Fruit fly (Drosophila melanogaster) S2 (cell line): ENCODE data around the gene ash2.

Experiments used
- CG8478 ChIP-seq: fragments of >200 bp; optimal IDR thresholded peaks from 2 replicates; lab custom pipeline; 2018
- CTCF ChIP-seq, 2 experiments: fragments of >200 bp; optimal IDR thresholded peaks; 2 replicates each; lab custom pipeline; 2018

The ash2 gene

DNA sequence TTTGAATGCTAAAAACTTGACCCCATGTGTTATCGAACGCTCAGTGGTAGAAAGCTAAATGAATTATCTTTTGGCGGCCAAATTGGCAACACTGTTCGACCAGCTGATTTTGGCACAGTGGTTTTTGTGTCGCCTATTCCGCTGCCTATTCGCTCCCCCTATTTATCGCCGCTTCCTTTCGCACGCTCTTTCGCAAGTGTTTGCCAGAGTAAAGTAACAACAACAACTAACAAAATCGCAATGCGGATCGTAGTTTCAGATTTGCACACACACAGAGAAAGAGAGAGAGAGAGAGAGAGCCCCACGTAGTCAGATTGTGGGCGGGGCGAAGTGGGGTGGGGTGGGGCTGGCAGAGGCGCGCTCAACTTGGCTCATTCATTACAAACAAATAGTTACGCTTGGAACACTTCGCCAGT lies 1.1 kb downstream of the ash2 start:
- no peak for TF ChIP-seq CTCF (optimal IDR thresholded peaks at IDR 0.05; lab: Kevin White, UChicago)
- TF ChIP-seq CG8478 (lab: Kevin White, UChicago): no peak

DNA sequence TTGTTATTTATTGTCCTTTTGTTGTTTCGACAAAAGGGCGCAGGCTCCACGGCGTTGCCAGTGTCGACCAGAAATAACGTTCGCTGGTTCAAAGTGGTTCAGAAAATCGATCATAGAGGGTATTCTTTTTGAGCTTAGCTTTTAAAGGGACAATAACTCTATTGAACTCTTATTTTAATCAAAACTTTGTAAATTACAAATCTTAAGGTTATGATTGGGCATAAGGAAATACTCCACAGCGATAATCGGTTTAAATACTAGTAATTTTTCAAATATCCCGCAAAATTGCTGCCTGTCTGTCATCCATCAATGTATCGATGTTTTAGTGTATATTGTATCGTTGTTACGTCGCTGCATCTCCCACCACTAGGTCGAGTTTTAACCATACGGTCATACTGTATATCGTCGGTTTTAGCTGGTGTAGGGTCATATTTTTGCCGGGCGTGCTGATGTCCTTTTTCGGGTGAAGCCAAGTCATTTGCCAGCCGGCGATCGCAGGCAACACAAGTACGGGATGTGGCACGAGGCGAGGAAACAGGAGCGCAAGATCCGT lies 4.9 kb downstream of the ash2 start, which contains the start of the genes CG31125 and CG6695:
Gene CG31125, minus strand, starts transcription at position 51 of the 553 bp plus-strand sequence.
Gene CG6695, plus strand, starts transcription at position 391 of the 553 bp plus-strand sequence.
- no peak for TF ChIP-seq CG8478 (lab: Kevin White, UChicago)
- TF ChIP-seq CTCF (optimal IDR thresholded peaks at IDR 0.05; lab: Kevin White, UChicago): peak in 1 of 2 experiments; percentile 16

DNA sequence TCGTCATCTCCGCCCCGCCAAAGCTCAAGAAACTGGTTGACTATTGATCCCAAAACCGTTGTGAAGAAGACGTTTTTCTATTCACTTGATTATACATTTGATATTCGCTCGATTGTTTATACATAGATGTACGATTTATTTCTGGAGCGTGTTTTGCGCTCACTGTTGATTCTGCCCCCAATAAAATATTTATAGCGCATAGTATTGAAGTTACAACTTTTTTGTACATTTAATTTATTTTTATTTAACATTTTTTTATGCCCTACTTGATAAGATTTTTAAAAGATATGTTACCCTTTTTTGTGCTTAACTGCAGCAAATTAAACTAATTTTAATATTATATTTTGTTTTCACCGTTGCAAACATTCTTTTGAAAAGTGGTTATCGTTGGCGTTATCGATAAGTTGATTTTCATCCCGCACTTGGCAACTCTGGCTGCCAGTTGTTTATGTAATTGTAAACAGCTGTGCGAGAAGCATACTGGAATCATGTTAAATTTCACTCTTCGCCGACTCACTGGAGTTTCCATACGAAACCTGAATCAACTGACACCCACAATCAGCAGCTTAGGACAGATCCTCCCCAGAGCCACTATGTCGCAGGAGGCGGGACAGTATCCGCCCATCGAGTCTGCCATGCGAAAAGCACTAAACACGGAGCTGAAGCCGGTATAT lies 9.4 kb downstream of the ash2 start, which contains the start of gene CG31126:
Gene CG31126, plus strand, starts transcription at position 449 of the 674 bp plus-strand sequence.
- no peak for TF ChIP-seq CTCF (optimal IDR thresholded peaks at IDR 0.05; lab: Kevin White, UChicago)
- TF ChIP-seq CG8478 (lab: Kevin White, UChicago): no peak

DNA sequence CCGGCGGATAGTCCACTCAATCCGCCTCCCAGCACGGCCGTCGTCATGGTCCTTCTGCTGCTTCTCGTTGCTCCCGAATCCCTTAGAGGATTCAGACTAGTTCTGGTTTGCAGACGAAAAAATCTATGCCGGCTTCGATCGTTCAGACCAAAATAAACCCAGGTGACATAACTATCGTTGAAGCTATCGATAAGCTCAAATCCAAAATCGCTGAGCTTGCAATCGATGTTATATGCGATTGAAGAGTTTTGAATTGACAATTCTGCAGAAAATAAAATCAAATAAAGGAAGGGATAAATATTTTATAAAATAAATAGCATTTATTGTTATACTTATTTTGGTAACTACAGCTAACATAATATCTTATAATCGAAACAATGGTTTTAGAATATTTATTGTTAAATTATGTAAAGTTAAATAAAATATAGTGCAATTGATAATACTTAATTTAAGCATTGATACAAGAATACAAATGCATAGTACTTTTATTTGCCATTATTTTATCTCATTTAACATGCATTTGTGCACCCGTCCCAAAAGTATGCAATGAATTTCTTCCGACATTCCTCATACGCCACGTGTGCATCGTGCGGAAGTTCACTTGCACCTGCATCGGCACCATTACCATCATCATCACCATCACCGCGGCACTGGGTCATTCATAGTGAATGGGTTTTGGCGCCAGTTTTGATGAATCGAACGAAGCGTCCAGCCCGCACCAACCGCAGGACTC lies 11.9 kb downstream of the ash2 start, which contains the start of gene Ppox:
Gene Ppox, minus strand, starts transcription at position 173 of the 733 bp plus-strand sequence.
- TF ChIP-seq CG8478 (lab: Kevin White, UChicago) (no peak), CTCF (optimal IDR thresholded peaks at IDR 0.05; lab: Kevin White, UChicago) (no peak)

DNA sequence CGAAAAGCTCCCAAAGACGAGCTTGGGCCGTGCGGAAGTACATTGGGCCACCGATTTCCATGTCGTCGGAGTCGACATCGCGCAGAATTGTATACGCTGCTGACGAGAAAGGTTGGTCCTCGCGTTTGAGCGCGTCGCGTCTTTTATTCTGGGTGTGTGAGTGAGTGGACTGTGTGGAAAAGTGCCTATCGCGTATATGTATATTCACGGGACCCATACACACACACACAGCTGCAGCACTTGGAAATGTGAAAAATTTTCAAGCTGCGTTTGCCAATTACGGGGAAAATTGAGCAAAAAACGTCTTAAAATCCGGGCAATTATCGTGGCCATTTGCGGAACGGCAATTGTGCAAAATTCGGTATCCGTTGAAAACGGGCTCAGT lies 12.5 kb downstream of the ash2 start, which contains the start of gene slo:
Gene slo, plus strand, starts transcription at position 80 of the 385 bp plus-strand sequence.
- TF ChIP-seq CG8478 (lab: Kevin White, UChicago) (no peak), CTCF (optimal IDR thresholded peaks at IDR 0.05; lab: Kevin White, UChicago) (no peak)

DNA sequence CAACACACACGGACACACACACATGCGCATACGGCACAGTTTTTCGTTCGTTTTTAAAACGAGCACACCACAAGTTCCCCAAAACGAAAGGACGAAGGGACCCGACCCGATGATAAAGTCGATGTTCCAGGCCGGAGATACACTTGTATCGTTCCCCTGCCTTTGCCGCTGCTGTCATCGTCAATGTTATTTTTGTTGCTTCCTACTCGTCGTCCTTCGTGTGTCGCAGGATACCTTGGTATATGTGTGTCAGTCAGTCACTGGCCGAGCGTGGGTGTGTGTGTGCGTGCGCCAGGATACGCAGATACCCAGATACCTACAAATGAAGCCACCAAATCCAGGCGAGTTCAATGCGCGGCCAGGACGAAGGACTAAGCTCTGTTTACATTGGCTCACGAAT lies 13.1 kb downstream of the ash2 start:
- TF ChIP-seq CTCF (optimal IDR thresholded peaks at IDR 0.05; lab: Kevin White, UChicago) (no peak), CG8478 (lab: Kevin White, UChicago) (no peak)

DNA sequence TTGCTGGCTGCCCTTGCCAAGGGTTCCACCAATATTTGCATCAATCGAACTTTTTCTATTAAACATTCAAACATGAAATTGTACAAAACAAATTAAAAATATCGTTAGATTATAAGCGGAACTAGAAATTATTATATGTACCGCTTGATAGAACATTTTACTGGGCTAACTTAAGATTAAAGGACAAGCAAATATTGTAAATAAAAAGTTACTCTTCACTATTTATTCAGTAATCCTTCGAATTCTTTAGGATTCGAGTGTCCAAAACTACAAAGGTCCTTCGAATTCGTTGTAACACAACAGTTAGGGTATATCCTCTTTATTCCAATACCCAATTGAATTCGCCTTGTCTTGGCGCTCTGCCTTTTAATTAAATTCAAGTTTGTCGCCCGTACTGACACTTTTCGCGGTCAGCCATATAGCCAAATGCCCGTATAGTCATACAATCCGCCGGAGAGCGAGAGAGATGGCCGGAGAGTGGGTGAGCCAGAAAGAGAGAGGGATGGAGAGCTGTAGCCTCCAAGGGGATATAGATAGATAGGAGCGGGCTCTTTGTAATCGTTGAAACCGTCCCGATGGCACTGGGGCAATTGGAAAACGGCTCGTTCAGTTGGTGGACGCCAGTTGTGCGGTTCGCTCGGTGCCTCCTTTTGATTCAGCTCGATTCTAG lies 17.7 kb downstream of the ash2 start:
- TF ChIP-seq CG8478 (lab: Kevin White, UChicago) (no peak), CTCF (optimal IDR thresholded peaks at IDR 0.05; lab: Kevin White, UChicago) (no peak)

DNA sequence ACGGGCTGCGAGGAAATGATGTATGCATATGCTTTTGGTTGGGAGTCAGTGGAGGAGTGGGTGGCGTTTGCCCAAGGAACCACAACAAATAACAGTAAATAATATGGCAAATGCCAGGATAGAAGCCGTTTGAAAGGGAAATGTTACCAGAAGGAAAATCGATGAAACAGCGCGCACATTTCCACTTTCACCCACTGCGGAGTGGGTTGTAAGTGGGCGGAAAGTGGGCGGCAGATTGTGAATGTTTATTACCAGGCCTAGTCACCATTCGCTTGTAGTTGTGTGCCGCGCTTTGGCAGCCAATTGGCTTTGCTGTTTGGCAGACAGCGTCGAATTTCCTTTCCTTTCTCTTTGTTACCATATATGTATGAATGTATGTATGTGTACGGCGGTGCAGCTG lies 21.7 kb downstream of the ash2 start:
- no peak for TF ChIP-seq CTCF (optimal IDR thresholded peaks at IDR 0.05; lab: Kevin White, UChicago)
- TF ChIP-seq CG8478 (lab: Kevin White, UChicago): no peak

DNA sequence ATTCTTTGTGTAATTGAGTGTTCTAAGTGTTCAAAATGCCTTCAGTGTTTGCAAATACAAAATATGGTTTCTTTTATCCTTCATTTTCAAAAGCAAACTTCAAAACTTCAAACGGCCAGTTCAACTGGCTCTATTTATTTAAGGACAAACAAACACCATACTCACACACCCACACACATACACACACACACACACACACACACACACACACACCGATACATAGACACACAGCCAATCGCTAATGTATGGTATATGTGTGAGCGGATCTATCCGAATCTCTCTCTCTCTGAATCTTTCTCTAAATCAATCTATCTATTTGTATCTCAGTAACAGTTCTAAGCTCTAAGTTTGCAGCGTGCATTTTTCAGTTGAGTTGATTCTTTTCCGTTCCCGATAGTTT lies 42.9 kb downstream of the ash2 start:
- TF ChIP-seq CG8478 (lab: Kevin White, UChicago): no peak
- TF ChIP-seq CTCF (optimal IDR thresholded peaks at IDR 0.05; lab: Kevin White, UChicago): no peak

DNA sequence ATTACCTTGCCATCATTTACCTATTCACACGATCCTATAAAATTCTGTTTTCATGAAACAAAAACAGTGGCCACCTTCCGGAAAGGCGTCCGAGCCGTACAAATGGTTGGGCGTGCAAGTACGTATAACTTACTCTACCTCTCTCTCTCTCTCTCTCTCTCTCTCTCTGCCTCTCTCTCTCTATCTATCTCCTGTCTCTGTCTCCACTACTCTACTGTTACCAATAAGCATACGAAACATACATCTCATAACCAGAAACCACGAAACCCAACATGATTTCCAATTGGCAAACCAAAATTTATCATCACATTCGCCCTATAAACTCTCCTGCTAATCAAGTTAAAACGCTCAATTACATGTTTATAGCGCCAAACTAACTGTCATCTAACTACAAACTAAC lies 49.4 kb downstream of the ash2 start:
- no peak for TF ChIP-seq CTCF (optimal IDR thresholded peaks at IDR 0.05; lab: Kevin White, UChicago)
- no peak for TF ChIP-seq CG8478 (lab: Kevin White, UChicago)
